Worm (Caenorhabditis elegans): Measurements from ENCODE around the gene C14A4.6.

DNA sequence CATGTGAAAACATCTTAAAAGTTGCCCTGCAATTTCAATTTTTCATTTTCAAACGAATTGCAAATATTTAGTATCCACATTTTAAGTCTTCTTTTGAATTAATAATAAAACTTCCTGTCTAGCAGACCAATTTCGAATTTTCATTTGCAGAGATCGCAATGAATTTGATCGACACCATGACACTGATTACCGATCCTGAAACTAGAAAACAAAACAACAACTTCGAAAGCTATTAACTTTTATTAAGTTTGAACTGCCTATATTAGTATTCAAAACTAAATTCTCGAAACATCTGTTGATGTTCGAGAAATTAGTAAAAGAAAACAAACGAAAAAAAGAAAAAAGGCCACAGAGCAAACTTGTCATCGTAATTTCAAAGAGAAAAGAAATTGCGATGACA lies 20.4 kb downstream of the C14A4.6 start:
- no peak for TF ChIP-seq fax-1 (tag; optimal IDR thresholded peaks at IDR 0.05)
- TF ChIP-seq ceh-45 (GFP tag; IDR thresholded peaks at IDR 0.05) = no peak
- no peak for TF ChIP-seq ceh-30 (tag; optimal IDR thresholded peaks at IDR 0.05)
- TF ChIP-seq nhr-11 (tag; optimal IDR thresholded peaks at IDR 0.05) = no peak
- no peak for TF ChIP-seq tbx-2 (tag; optimal IDR thresholded peaks at IDR 0.05)
- no peak for TF ChIP-seq sox-4 (tag; optimal IDR thresholded peaks at IDR 0.05)
- TF ChIP-seq dve-1 (tag; optimal IDR thresholded peaks at IDR 0.05) = no peak
- no peak for TF ChIP-seq nhr-232 (tag; optimal IDR thresholded peaks at IDR 0.05)
- no peak for TF ChIP-seq ceh-22 (tag; optimal IDR thresholded peaks at IDR 0.05)

Data from whole organism, late embryonic.